Worm (Caenorhabditis elegans) whole organism, L1 larva: Measurements from ENCODE around the gene mrpl-11.

Experiments
- C34B4.2 ChIP-seq: sonication (generic microtip); optimal IDR thresholded peaks from 2 replicates; lab custom pipeline; 2017; ENCODE audit warnings: mild to moderate bottlenecking, missing genetic modification characterization, missing compliant biosample characterization
- fos-1 ChIP-seq: fragments of 150-350 bp; optimal IDR thresholded peaks from 2 replicates; lab custom pipeline; 2014; ENCODE audit warnings: missing biosample characterization, missing genetic modification characterization
- nhr-77 ChIP-seq: fragments of 150-350 bp; optimal IDR thresholded peaks from 2 replicates; lab custom pipeline; 2014; ENCODE audit warnings: missing biosample characterization, missing genetic modification characterization
- ztf-4 ChIP-seq: fragments of 150-350 bp; optimal IDR thresholded peaks from 2 replicates; lab custom pipeline; 2014; ENCODE audit warnings: missing biosample characterization, missing genetic modification characterization

DNA sequence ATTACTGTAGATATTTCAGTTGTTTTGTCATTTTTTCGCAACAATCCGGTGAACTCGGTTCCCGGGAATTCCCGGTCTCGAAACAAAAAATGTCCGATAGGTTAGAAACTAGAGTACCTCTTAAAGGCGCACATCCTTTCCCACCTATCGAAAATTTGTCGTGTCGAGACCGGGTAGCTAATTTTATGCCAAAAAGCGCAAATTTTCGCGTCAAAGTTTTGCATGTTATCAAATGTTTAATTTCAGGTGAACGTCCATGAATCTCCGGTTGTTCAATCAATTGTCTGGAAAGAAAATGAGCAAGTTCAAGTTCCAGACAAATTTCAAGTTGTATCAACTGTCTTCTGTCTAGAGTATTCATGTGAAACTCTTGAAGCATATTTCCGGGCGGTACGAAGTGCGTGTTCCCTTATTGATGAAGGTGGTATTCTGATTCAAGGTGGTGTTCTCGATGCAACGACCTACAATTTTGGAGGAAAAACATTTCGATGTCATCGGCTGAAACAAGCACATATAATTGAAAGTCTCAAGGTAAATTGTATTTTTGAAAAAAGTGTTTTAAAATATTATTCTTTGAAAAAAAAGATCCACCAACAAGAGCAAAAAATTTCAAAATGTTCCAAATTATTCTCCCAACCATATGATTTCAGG, 31.7 kb upstream of the mrpl-11 start:
- TF ChIP-seq nhr-77 (no peak), fos-1 (tag; lab: Kevin White, UChicago) (no peak), C34B4.2 (tag; lab: Kevin White, UChicago) (no peak), ztf-4 (tag; lab: Kevin White, UChicago) (no peak)
